Worm (Caenorhabditis elegans) whole organism, L4 larva: ENCODE results near the gene nhr-9.
A peak's percentile ranks its signal among the peaks of the same experiment; 100 is the strongest.

ENCODE experiments used
- F10B5.3 ChIP-seq: sonication (generic microtip); optimal IDR thresholded peaks from 2 replicates; lab custom pipeline; 2016; ENCODE audit warnings: mild to moderate bottlenecking, missing genetic modification characterization, missing compliant biosample characterization
- F37D6.2 ChIP-seq: sonication (generic microtip); optimal IDR thresholded peaks from 2 replicates; lab custom pipeline; 2016; ENCODE audit warnings: mild to moderate bottlenecking, missing genetic modification characterization, missing compliant biosample characterization
- F44E2.7 ChIP-seq: fragments of 200-800 bp; sonication (Bioruptor generic); IDR thresholded peaks from 2 replicates; pipeline ENCODE4 v2.1.2; 2022; ENCODE audit warnings: missing genetic modification characterization, missing compliant biosample characterization
- T26A8.4 ChIP-seq: fragments of 200-800 bp; sonication (Bioruptor generic); IDR thresholded peaks from 2 replicates; pipeline ENCODE4 v1.3.6; 2022; ENCODE audit warnings: missing genetic modification characterization, missing compliant biosample characterization
- Y48G9A.11 ChIP-seq: fragments of 200-800 bp; sonication (Bioruptor generic); IDR thresholded peaks from 2 replicates; pipeline ENCODE4 v1.3.6; 2022; ENCODE audit warnings: missing genetic modification reagents, missing genetic modification characterization, missing compliant biosample characterization
- Y5F2A.4 ChIP-seq: fragments of 200-800 bp; sonication (Bioruptor generic); optimal IDR thresholded peaks from 2 replicates; lab custom pipeline; 2018; ENCODE audit warnings: mild to moderate bottlenecking, missing genetic modification characterization, missing compliant biosample characterization
- ceh-28 ChIP-seq: fragments of 150-350 bp; optimal IDR thresholded peaks from 2 replicates; lab custom pipeline; 2014; ENCODE audit warnings: missing biosample characterization, missing genetic modification reagents, missing genetic modification characterization
- ceh-32 ChIP-seq: sonication (generic microtip); optimal IDR thresholded peaks from 2 replicates; lab custom pipeline; 2016; ENCODE audit warnings: mild to moderate bottlenecking, missing genetic modification characterization, missing compliant biosample characterization; ENCODE audit not compliant: poor library complexity
- ceh-62 ChIP-seq: sonication (generic microtip); optimal IDR thresholded peaks from 2 replicates; lab custom pipeline; 2017; ENCODE audit warnings: missing biosample characterization, missing genetic modification characterization
- ces-1 ChIP-seq: fragments of 150-350 bp; sonication (generic microtip); optimal IDR thresholded peaks from 4 replicates; lab custom pipeline; 2014; ENCODE audit warnings: missing biosample characterization, missing genetic modification reagents, missing genetic modification characterization
- cey-2 ChIP-seq: sonication (generic microtip); optimal IDR thresholded peaks from 3 replicates; lab custom pipeline; 2017; ENCODE audit warnings: missing genetic modification characterization, mild to moderate bottlenecking, missing compliant biosample characterization, antibody characterized with exemption, borderline replicate concordance; ENCODE audit not compliant: insufficient read depth
- daf-16 ChIP-seq, 3 experiments: sonication (generic microtip); optimal IDR thresholded peaks; 2 replicates each; lab custom pipeline; 2016 to 2017; ENCODE audit warnings: missing genetic modification characterization in 3 of 3, missing genetic modification reagents in 3 of 3, mild to moderate bottlenecking in 2 of 3, missing compliant biosample characterization in 2 of 3, missing biosample characterization in 1 of 3, moderate library complexity in 1 of 3
- daf-8 ChIP-seq: fragments of 200-800 bp; sonication (Bioruptor generic); IDR thresholded peaks from 2 replicates; pipeline ENCODE4 v1.3.6; 2022; ENCODE audit warnings: missing genetic modification characterization, missing compliant biosample characterization
- dmd-6 ChIP-seq: fragments of 200-800 bp; sonication (Bioruptor generic); IDR thresholded peaks from 2 replicates; pipeline ENCODE4 v1.3.6; 2022; ENCODE audit warnings: missing genetic modification reagents, missing genetic modification characterization, missing compliant biosample characterization
- dmd-8 ChIP-seq: fragments of 200-800 bp; sonication (Bioruptor generic); IDR thresholded peaks from 2 replicates; pipeline ENCODE4 v1.3.6; 2022; ENCODE audit warnings: missing genetic modification characterization, missing compliant biosample characterization
- dpl-1 ChIP-seq: fragments of 150-350 bp; optimal IDR thresholded peaks from 2 replicates; lab custom pipeline; 2014; ENCODE audit warnings: missing biosample characterization, missing genetic modification reagents, missing genetic modification characterization
- duxl-1 ChIP-seq: sonication (generic microtip); optimal IDR thresholded peaks from 2 replicates; lab custom pipeline; 2016; ENCODE audit warnings: mild to moderate bottlenecking, missing genetic modification characterization, moderate library complexity, missing compliant biosample characterization; ENCODE audit not compliant: poor library complexity
- egl-43 ChIP-seq: fragments of 200-800 bp; sonication (Bioruptor generic); IDR thresholded peaks from 2 replicates; pipeline ENCODE4 v1.3.6; 2022; ENCODE audit warnings: missing genetic modification reagents, missing genetic modification characterization, missing compliant biosample characterization
- fkh-10 ChIP-seq: fragments of 150-350 bp; optimal IDR thresholded peaks from 2 replicates; lab custom pipeline; 2014; ENCODE audit warnings: missing biosample characterization, missing genetic modification reagents, missing genetic modification characterization
- hlh-11 ChIP-seq: fragments of 200-800 bp; sonication (Bioruptor generic); optimal IDR thresholded peaks from 2 replicates; lab custom pipeline; 2018; ENCODE audit warnings: mild to moderate bottlenecking, missing genetic modification characterization, missing compliant biosample characterization
- lim-7 ChIP-seq: fragments of 200-800 bp; sonication (Bioruptor generic); IDR thresholded peaks from 2 replicates; pipeline ENCODE4 v1.3.6; 2022; ENCODE audit warnings: missing genetic modification characterization, missing compliant biosample characterization
- lin-1 ChIP-seq: fragments of 200-800 bp; sonication (Bioruptor generic); IDR thresholded peaks from 2 replicates; pipeline ENCODE4 v1.3.6; 2022; ENCODE audit warnings: missing genetic modification reagents, missing genetic modification characterization, missing compliant biosample characterization
- lin-13 ChIP-seq: fragments of 150-350 bp; optimal IDR thresholded peaks from 2 replicates; lab custom pipeline; 2014; ENCODE audit warnings: missing biosample characterization, missing genetic modification reagents, missing genetic modification characterization
- lin-15B ChIP-seq: fragments of 150-350 bp; sonication (generic microtip); optimal IDR thresholded peaks from 3 replicates; lab custom pipeline; 2014; ENCODE audit warnings: missing biosample characterization, missing genetic modification characterization
- lin-29 ChIP-seq: fragments of 200-800 bp; sonication (Bioruptor generic); IDR thresholded peaks from 2 replicates; pipeline ENCODE4 v1.3.6; 2022; ENCODE audit warnings: missing genetic modification reagents, missing genetic modification characterization, missing compliant biosample characterization
- lin-38 ChIP-seq: fragments of 200-800 bp; sonication (Bioruptor generic); IDR thresholded peaks from 2 replicates; pipeline ENCODE4 v1.3.6; 2022; ENCODE audit warnings: missing genetic modification reagents, missing genetic modification characterization, missing compliant biosample characterization
- lin-39 ChIP-seq: fragments of 150-350 bp; optimal IDR thresholded peaks from 2 replicates; lab custom pipeline; 2014; ENCODE audit warnings: missing biosample characterization, missing genetic modification reagents, missing genetic modification characterization
- lir-3 ChIP-seq: sonication (generic microtip); optimal IDR thresholded peaks from 2 replicates; lab custom pipeline; 2016; ENCODE audit warnings: mild to moderate bottlenecking, missing genetic modification characterization, missing compliant biosample characterization
- madf-5 ChIP-seq, 2 experiments: fragments of 200-800 bp; sonication (Bioruptor generic); IDR thresholded peaks; 2 replicates each; pipeline ENCODE4 v1.3.6; 2022; ENCODE audit warnings: missing compliant biosample characterization in 2 of 2, missing genetic modification characterization in 2 of 2
- madf-9 ChIP-seq: fragments of 200-800 bp; sonication (Bioruptor generic); conservative IDR thresholded peaks from 2 replicates; pipeline ENCODE4 v1.3.6; 2022; ENCODE audit warnings: missing genetic modification reagents, missing genetic modification characterization, missing compliant biosample characterization
- mep-1 ChIP-seq: fragments of 150-350 bp; sonication (generic microtip); optimal IDR thresholded peaks from 3 replicates; lab custom pipeline; 2014; ENCODE audit warnings: missing biosample characterization, missing genetic modification characterization
- mes-2 ChIP-seq: sonication (generic microtip); optimal IDR thresholded peaks from 2 replicates; lab custom pipeline; 2016; ENCODE audit warnings: missing genotype, mild to moderate bottlenecking, missing genetic modification characterization, missing compliant biosample characterization; ENCODE audit not compliant: poor library complexity, severe bottlenecking
- nhr-10 ChIP-seq: fragments of 150-350 bp; optimal IDR thresholded peaks from 2 replicates; lab custom pipeline; 2014; ENCODE audit warnings: missing biosample characterization, missing genetic modification characterization
- nhr-111 ChIP-seq: fragments of 200-800 bp; sonication (Bioruptor generic); optimal IDR thresholded peaks from 2 replicates; lab custom pipeline; 2018; ENCODE audit warnings: mild to moderate bottlenecking, missing genetic modification characterization, missing compliant biosample characterization
- nhr-237 ChIP-seq: sonication (generic microtip); optimal IDR thresholded peaks from 2 replicates; lab custom pipeline; 2017; ENCODE audit warnings: missing biosample characterization, missing genetic modification characterization
- nhr-25 ChIP-seq: sonication (generic microtip); optimal IDR thresholded peaks from 2 replicates; lab custom pipeline; 2017; ENCODE audit warnings: missing genetic modification characterization, mild to moderate bottlenecking, missing compliant biosample characterization, antibody characterized with exemption, moderate library complexity, borderline replicate concordance; ENCODE audit not compliant: insufficient read depth
- nhr-28 ChIP-seq: fragments of 150-350 bp; optimal IDR thresholded peaks from 2 replicates; lab custom pipeline; 2014; ENCODE audit warnings: missing biosample characterization, missing genetic modification characterization
- nhr-42 ChIP-seq: fragments of 200-800 bp; sonication (Bioruptor generic); IDR thresholded peaks from 2 replicates; pipeline ENCODE4 v1.3.6; 2022; ENCODE audit warnings: missing genetic modification characterization, missing compliant biosample characterization
- nhr-48 ChIP-seq: sonication (generic microtip); optimal IDR thresholded peaks from 2 replicates; lab custom pipeline; 2016; ENCODE audit warnings: mild to moderate bottlenecking, missing genetic modification characterization, missing compliant biosample characterization
- nhr-77 ChIP-seq: fragments of 150-350 bp; optimal IDR thresholded peaks from 2 replicates; lab custom pipeline; 2014; ENCODE audit warnings: missing biosample characterization, missing genetic modification characterization
- php-3 ChIP-seq: fragments of 200-800 bp; sonication (Bioruptor generic); IDR thresholded peaks from 2 replicates; pipeline ENCODE4 v1.3.6; 2022; ENCODE audit warnings: missing genetic modification reagents, missing genetic modification characterization, missing compliant biosample characterization
- pqm-1 ChIP-seq: sonication (generic microtip); optimal IDR thresholded peaks from 2 replicates; lab custom pipeline; 2017; ENCODE audit warnings: missing biosample characterization, missing genetic modification characterization
- saeg-2 ChIP-seq: fragments of 200-800 bp; sonication (Bioruptor generic); IDR thresholded peaks from 2 replicates; pipeline ENCODE4 v1.3.6; 2022; ENCODE audit warnings: missing genetic modification reagents, missing genetic modification characterization, missing compliant biosample characterization
- sdz-12 ChIP-seq: fragments of 200-800 bp; sonication (Bioruptor generic); optimal IDR thresholded peaks from 2 replicates; lab custom pipeline; 2018; ENCODE audit warnings: mild to moderate bottlenecking, missing genetic modification characterization, missing compliant biosample characterization
- snpc-4 ChIP-seq: fragments of 150-350 bp; optimal IDR thresholded peaks from 2 replicates; lab custom pipeline; 2014; ENCODE audit warnings: missing biosample characterization, missing genetic modification characterization
- tra-1 ChIP-seq: fragments of 200-800 bp; sonication (Bioruptor generic); IDR thresholded peaks from 2 replicates; pipeline ENCODE4 v1.3.6; 2022; ENCODE audit warnings: missing genetic modification reagents, missing genetic modification characterization, missing compliant biosample characterization
- unc-130 ChIP-seq: sonication (generic microtip); optimal IDR thresholded peaks from 2 replicates; lab custom pipeline; 2016; ENCODE audit warnings: missing genetic modification reagents, missing genetic modification characterization, missing compliant biosample characterization
- unc-39 ChIP-seq: sonication (generic microtip); optimal IDR thresholded peaks from 2 replicates; lab custom pipeline; 2017; ENCODE audit warnings: missing biosample characterization, missing genetic modification characterization
- zip-2 ChIP-seq: fragments of 150-350 bp; optimal IDR thresholded peaks from 2 replicates; lab custom pipeline; 2014; ENCODE audit warnings: missing biosample characterization, missing genetic modification characterization
- ztf-7 ChIP-seq: fragments of 150-350 bp; optimal IDR thresholded peaks from 2 replicates; lab custom pipeline; 2014; ENCODE audit warnings: missing biosample characterization, missing genetic modification characterization

Gene nhr-9

DNA sequence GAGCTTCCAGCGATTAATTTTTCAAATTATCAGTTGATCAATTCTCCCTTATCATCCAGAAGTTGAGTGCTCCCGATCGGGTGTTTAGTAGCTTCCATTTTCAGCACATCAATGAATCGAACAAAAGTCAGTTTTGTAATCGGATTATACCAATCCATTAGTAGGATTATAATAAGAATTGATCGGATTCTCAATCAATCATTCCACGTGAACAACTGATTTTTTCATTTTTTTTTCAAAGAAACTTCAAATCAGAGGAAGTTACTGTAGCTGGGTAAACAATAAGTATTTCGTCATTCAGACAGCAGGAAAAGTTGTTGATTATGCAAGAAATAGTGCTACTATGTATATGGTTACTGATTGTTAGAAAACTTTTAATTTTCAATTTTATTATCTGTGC lies 11.6 kb downstream of the nhr-9 start:
- TF ChIP-seq tra-1 (GFP tag; lab: Robert Waterston, UW) (no peak), lir-3 (tag; lab: Kevin White, UChicago) (no peak), ceh-62 (no peak), mep-1 (tag; lab: Kevin White, UChicago) (no peak), fkh-10 (no peak), lin-1 (0 out of 2 replicates have a peak, but pooled peaks have one; percentile 21), dmd-6 (GFP tag; lab: Robert Waterston, UW) (peak; percentile 14; the same call in 1 of the 2 replicates), ztf-7 (tag; lab: Kevin White, UChicago) (no peak), Y5F2A.4 (GFP tag; lab: Kevin White, UChicago) (no peak), ceh-32 (tag; lab: Kevin White, UChicago) (no peak), nhr-25 (tag; lab: Kevin White, UChicago) (no peak), lin-38 (GFP tag; lab: Robert Waterston, UW) (no peak), nhr-77 (tag; lab: Kevin White, UChicago) (no peak), unc-130 (no peak), madf-9 (no peak), nhr-111 (GFP tag; lab: Kevin White, UChicago) (no peak), Y48G9A.11 (no peak), mes-2 (tag; lab: Kevin White, UChicago) (no peak), F44E2.7 (no peak), lin-29 (GFP tag; lab: Robert Waterston, UW) (no peak), nhr-48 (tag; lab: Kevin White, UChicago) (no peak), lin-15B (tag; lab: Kevin White, UChicago) (no peak), saeg-2 (GFP tag; lab: Robert Waterston, UW) (no peak), lim-7 (GFP tag; lab: Robert Waterston, UW) (no peak), nhr-28 (tag; lab: Kevin White, UChicago) (peak; percentile 14), T26A8.4 (GFP tag; lab: Robert Waterston, UW) (no peak), nhr-10 (no peak), dpl-1 (GFP tag; lab: Kevin White, UChicago) (no peak), lin-13 (GFP tag; lab: Kevin White, UChicago) (no peak), lin-39 (tag; lab: Kevin White, UChicago) (no peak), cey-2 (tag; lab: Kevin White, UChicago) (no peak), ces-1 (no peak), php-3 (GFP tag; lab: Robert Waterston, UW) (no peak), sdz-12 (GFP tag; lab: Kevin White, UChicago) (no peak), F10B5.3 (tag; lab: Kevin White, UChicago) (no peak), ceh-28 (tag; lab: Kevin White, UChicago) (no peak), daf-8 (no peak), pqm-1 (tag; lab: Kevin White, UChicago) (peak; percentile 62), madf-5 (GFP tag; IDR thresholded peaks at IDR 0.05; lab: Robert Waterston, UW) (no peak), zip-2 (tag; lab: Kevin White, UChicago) (no peak), dmd-8 (GFP tag; lab: Robert Waterston, UW) (no peak), duxl-1 (tag; lab: Kevin White, UChicago) (no peak), egl-43 (GFP tag; lab: Robert Waterston, UW) (no peak), unc-39 (tag; lab: Kevin White, UChicago) (no peak), F37D6.2 (tag; lab: Kevin White, UChicago) (no peak), nhr-42 (no peak), daf-16 (GFP tag; optimal IDR thresholded peaks at IDR 0.05; lab: Kevin White, UChicago) (no peak), daf-16 (tag; optimal IDR thresholded peaks at IDR 0.05; lab: Kevin White, UChicago) (peak; percentile 85), hlh-11 (peak; percentile 57), nhr-237 (tag; lab: Kevin White, UChicago) (no peak), snpc-4 (no peak)
- TF ChIP-seq, all 104 proteins: peak for 6
